Fruit fly (Drosophila melanogaster): ENCODE measurements around the gene CG5347.

- TF ChIP-seq EcR (GFP tag; optimal IDR thresholded peaks at IDR 0.05) (no peak), Snoo (tag; optimal IDR thresholded peaks at IDR 0.05) (no peak), CG10348 (GFP tag; IDR thresholded peaks at IDR 0.05) (no peak), CG15710 (tag; optimal IDR thresholded peaks at IDR 0.05) (no peak), CG8159 (tag; optimal IDR thresholded peaks at IDR 0.05) (no peak)
Measured at dm6 chrX:14765024-14765423, 11.6 kb upstream of the CG5347 start.
